Worm (Caenorhabditis elegans) whole organism, mixed stage, embryonic: ENCODE measurements around the gene mttu-1.

Experiments used
- unc-39 ChIP-seq: fragments of 150-350 bp; optimal IDR thresholded peaks from 2 replicates; lab custom pipeline; 2014; ENCODE audit warnings: missing biosample characterization, missing genetic modification characterization
- unc-62 ChIP-seq: fragments of 150-350 bp; optimal IDR thresholded peaks from 2 replicates; lab custom pipeline; 2014; ENCODE audit warnings: missing biosample characterization, missing genetic modification reagents, missing genetic modification characterization

DNA sequence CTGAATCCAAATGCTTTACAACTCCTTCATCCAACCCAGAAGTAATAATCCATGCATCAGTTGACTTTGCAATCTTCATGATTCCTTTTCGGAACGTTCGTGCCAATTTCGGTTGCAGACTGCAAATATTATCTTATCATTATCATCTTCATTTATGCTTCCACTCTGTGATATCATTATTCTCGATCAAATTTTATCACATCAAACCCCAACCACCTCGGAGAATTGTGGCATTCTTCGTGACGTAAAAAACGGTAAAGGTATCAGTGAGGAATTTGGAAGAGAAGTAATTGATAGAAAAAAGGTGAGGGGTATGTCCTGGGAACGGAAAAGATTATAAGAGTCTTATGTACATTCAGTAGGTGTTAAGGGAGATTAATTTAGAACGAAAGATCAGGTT lies 39.2 kb downstream of the mttu-1 start:
- TF ChIP-seq unc-39 (tag; lab: Kevin White, UChicago): no peak
- no peak for TF ChIP-seq unc-62 (GFP tag; lab: Kevin White, UChicago)
